Worm (Caenorhabditis elegans): ENCODE measurements around the gene F32F2.4.
A peak's percentile ranks its signal among the peaks of the same experiment; 100 is the strongest.

DNA sequence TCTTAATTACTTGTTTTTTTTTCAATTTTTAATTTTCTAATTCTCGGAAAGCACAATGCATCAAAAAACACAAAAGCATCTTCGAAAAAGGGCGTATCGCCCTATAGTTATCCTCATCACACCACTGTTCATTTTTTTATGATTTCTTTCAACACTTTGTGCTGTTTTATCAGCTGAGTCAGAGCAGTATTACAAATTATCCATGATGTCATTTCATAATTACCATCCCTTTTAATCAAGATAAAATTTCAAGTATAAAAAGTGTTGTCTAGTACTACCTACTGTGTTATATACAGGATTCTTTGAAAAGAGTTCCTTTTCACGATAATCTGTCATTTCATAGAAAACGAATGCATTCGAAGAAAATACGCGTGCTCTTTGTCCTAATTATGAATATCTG, 9.4 kb upstream of the F32F2.4 start:
- TF ChIP-seq snpc-4 (tag; optimal IDR thresholded peaks at IDR 0.05): no peak
- TF ChIP-seq unc-62 (GFP tag; optimal IDR thresholded peaks at IDR 0.05): no peak
- no peak for TF ChIP-seq elt-1 (tag; optimal IDR thresholded peaks at IDR 0.05)
- TF ChIP-seq fos-1 (tag; optimal IDR thresholded peaks at IDR 0.05): peak; percentile 57
- no peak for TF ChIP-seq mab-5 (tag; optimal IDR thresholded peaks at IDR 0.05)
- no peak for TF ChIP-seq nhr-25 (tag; optimal IDR thresholded peaks at IDR 0.05)
- no peak for TF ChIP-seq aly-2 (tag; optimal IDR thresholded peaks at IDR 0.05)

All from whole organism, L2 larva.